Worm (Caenorhabditis elegans) whole organism, L3 larva: ENCODE data around the gene Y49F6A.5.

Source experiments
- aly-2 ChIP-seq: fragments of 150-350 bp; optimal IDR thresholded peaks from 2 replicates; lab custom pipeline; 2014; ENCODE audit warnings: missing biosample characterization, missing genetic modification characterization
- ama-1 ChIP-seq: fragments of 150-350 bp; optimal IDR thresholded peaks from 2 replicates; lab custom pipeline; 2018
- ceh-28 ChIP-seq: fragments of 150-350 bp; optimal IDR thresholded peaks from 2 replicates; lab custom pipeline; 2014; ENCODE audit warnings: missing biosample characterization, missing genetic modification reagents, missing genetic modification characterization
- ceh-82 ChIP-seq: fragments of 150-350 bp; optimal IDR thresholded peaks from 2 replicates; lab custom pipeline; 2014; ENCODE audit warnings: missing biosample characterization, missing genetic modification characterization
- nhr-23 ChIP-seq: fragments of 150-350 bp; optimal IDR thresholded peaks from 2 replicates; lab custom pipeline; 2014; ENCODE audit warnings: missing biosample characterization, missing genetic modification reagents, missing genetic modification characterization
- nhr-28 ChIP-seq: fragments of 150-350 bp; optimal IDR thresholded peaks from 2 replicates; lab custom pipeline; 2014; ENCODE audit warnings: missing biosample characterization, missing genetic modification characterization
- nhr-76 ChIP-seq: fragments of 150-350 bp; sonication (generic microtip); optimal IDR thresholded peaks from 5 replicates; lab custom pipeline; 2014; ENCODE audit warnings: missing biosample characterization, missing genetic modification characterization
- pha-4 ChIP-seq: fragments of 150-350 bp; optimal IDR thresholded peaks from 2 replicates; lab custom pipeline; 2014; ENCODE audit warnings: missing biosample characterization, missing genetic modification reagents, missing genetic modification characterization
- skn-1 ChIP-seq: fragments of 150-350 bp; optimal IDR thresholded peaks from 2 replicates; lab custom pipeline; 2014; ENCODE audit warnings: missing biosample characterization, missing genetic modification characterization

ce11 chrII:3561561-3561960, 48.1 kb downstream of the Y49F6A.5 start, which contains the start of gene W10G11.2:
- TF ChIP-seq nhr-28 (tag; lab: Kevin White, UChicago) (no peak), nhr-23 (tag; lab: Kevin White, UChicago) (no peak), pha-4 (tag; lab: Kevin White, UChicago) (no peak), nhr-76 (tag; lab: Kevin White, UChicago) (no peak), ceh-82 (tag; lab: Kevin White, UChicago) (no peak), aly-2 (no peak), ama-1 (lab: Kevin White, UChicago) (no peak), ceh-28 (tag; lab: Kevin White, UChicago) (no peak), skn-1 (tag; lab: Kevin White, UChicago) (no peak)
